Fruit fly (Drosophila melanogaster): ENCODE results near the gene Sfp79B.

The Sfp79B gene

dm6 chr3L:22113186-22113585, 33.1 kb downstream of the Sfp79B start:
- no peak for TF ChIP-seq Hnf4 (GFP tag; optimal IDR thresholded peaks at IDR 0.05)
- no peak for TF ChIP-seq Jra (GFP tag; optimal IDR thresholded peaks at IDR 0.05)
- no peak for TF ChIP-seq woc (GFP tag; optimal IDR thresholded peaks at IDR 0.05)
- no peak for TF ChIP-seq ey (GFP tag; optimal IDR thresholded peaks at IDR 0.05)
- TF ChIP-seq N (GFP tag; optimal IDR thresholded peaks at IDR 0.05): no peak
- no peak for TF ChIP-seq sv (GFP tag; optimal IDR thresholded peaks at IDR 0.05)
- no peak for TF ChIP-seq pan (optimal IDR thresholded peaks at IDR 0.05)
- TF ChIP-seq sage (GFP tag; optimal IDR thresholded peaks at IDR 0.05): no peak
- no peak for TF ChIP-seq Vsx2 (GFP tag; optimal IDR thresholded peaks at IDR 0.05; ENCODE audit: partially characterized antibody)
- no peak for TF ChIP-seq Dfd (GFP tag; optimal IDR thresholded peaks at IDR 0.05)
- TF ChIP-seq dmrt93B (GFP tag; optimal IDR thresholded peaks at IDR 0.05): no peak
- TF ChIP-seq CrebA (GFP tag; optimal IDR thresholded peaks at IDR 0.05; ENCODE audit: borderline replicate concordance): no peak
- TF ChIP-seq Hr83 (GFP tag; optimal IDR thresholded peaks at IDR 0.05; ENCODE audit: poor library complexity, severe bottlenecking): no peak
- no peak for TF ChIP-seq HLH106 (tag; optimal IDR thresholded peaks at IDR 0.05)
- TF ChIP-seq brk (GFP tag; optimal IDR thresholded peaks at IDR 0.05): no peak
- TF ChIP-seq Dif (GFP tag; optimal IDR thresholded peaks at IDR 0.05; ENCODE audit: partially characterized antibody): no peak
- TF ChIP-seq Sp1 (GFP tag; optimal IDR thresholded peaks at IDR 0.05): no peak
- no peak for TF ChIP-seq jim (GFP tag; optimal IDR thresholded peaks at IDR 0.05)

Data from whole organism, wandering third instar larva.